Worm (Caenorhabditis elegans) whole organism, L2 larva: Measurements from ENCODE around the gene Y50D4A.10.
A peak's percentile ranks its signal among the peaks of the same experiment; 100 is the strongest.

Source experiments
- F13H6.1 ChIP-seq: sonication (generic microtip); optimal IDR thresholded peaks from 2 replicates; lab custom pipeline; 2016; ENCODE audit warnings: missing genetic modification characterization, missing compliant biosample characterization
- Y55F3AM.14 ChIP-seq: fragments of 200-800 bp; sonication (Bioruptor generic); optimal IDR thresholded peaks from 2 replicates; lab custom pipeline; 2018; ENCODE audit warnings: mild to moderate bottlenecking, missing genetic modification characterization, missing compliant biosample characterization
- ZK546.5 ChIP-seq: sonication (generic microtip); optimal IDR thresholded peaks from 2 replicates; lab custom pipeline; 2017; ENCODE audit warnings: missing biosample characterization, missing genetic modification characterization
- alr-1 ChIP-seq: fragments of 150-350 bp; optimal IDR thresholded peaks from 2 replicates; lab custom pipeline; 2014; ENCODE audit warnings: missing biosample characterization, missing genetic modification characterization
- ama-1 ChIP-seq: fragments of 150-350 bp; optimal IDR thresholded peaks from 2 replicates; lab custom pipeline; 2018; ENCODE audit warnings: inconsistent platforms
- blmp-1 ChIP-seq: sonication (generic microtip); optimal IDR thresholded peaks from 2 replicates; lab custom pipeline; 2017; ENCODE audit warnings: missing genetic modification characterization, mild to moderate bottlenecking, missing compliant biosample characterization, antibody characterized with exemption, moderate library complexity; ENCODE audit not compliant: insufficient read depth
- ceh-16 ChIP-seq: fragments of 150-350 bp; optimal IDR thresholded peaks from 2 replicates; lab custom pipeline; 2014; ENCODE audit warnings: missing biosample characterization, missing genetic modification characterization
- ceh-82 ChIP-seq: fragments of 150-350 bp; optimal IDR thresholded peaks from 2 replicates; lab custom pipeline; 2014; ENCODE audit warnings: missing biosample characterization, missing genetic modification characterization
- dmd-4 ChIP-seq: sonication (generic microtip); optimal IDR thresholded peaks from 2 replicates; lab custom pipeline; 2017; ENCODE audit warnings: missing biosample characterization, missing genetic modification characterization
- elt-1 ChIP-seq: fragments of 150-350 bp; optimal IDR thresholded peaks from 2 replicates; lab custom pipeline; 2014; ENCODE audit warnings: missing biosample characterization, missing genetic modification characterization
- elt-3 ChIP-seq: sonication (generic microtip); optimal IDR thresholded peaks from 2 replicates; lab custom pipeline; 2017; ENCODE audit warnings: missing biosample characterization, missing genetic modification characterization
- fos-1 ChIP-seq: fragments of 150-350 bp; optimal IDR thresholded peaks from 2 replicates; lab custom pipeline; 2014; ENCODE audit warnings: missing biosample characterization, missing genetic modification characterization
- lin-11 ChIP-seq: fragments of 150-350 bp; sonication (generic microtip); optimal IDR thresholded peaks from 2 replicates; lab custom pipeline; 2014; ENCODE audit warnings: missing biosample characterization, missing genetic modification characterization, inconsistent platforms, mixed read lengths
- lin-13 ChIP-seq: fragments of 150-350 bp; optimal IDR thresholded peaks from 2 replicates; lab custom pipeline; 2014; ENCODE audit warnings: missing biosample characterization, missing genetic modification reagents, missing genetic modification characterization
- lin-39 ChIP-seq: fragments of 150-350 bp; optimal IDR thresholded peaks from 2 replicates; lab custom pipeline; 2014; ENCODE audit warnings: missing biosample characterization, missing genetic modification reagents, missing genetic modification characterization
- lsy-2 ChIP-seq, 2 experiments: fragments of 150-350 bp in 1 of 2; sonication (generic microtip) in 1 of 2; optimal IDR thresholded peaks; 2 replicates each; lab custom pipeline; 2014 to 2017; ENCODE audit warnings: missing biosample characterization in 2 of 2, missing genetic modification characterization in 2 of 2
- mab-5 ChIP-seq: fragments of 150-350 bp; optimal IDR thresholded peaks from 2 replicates; lab custom pipeline; 2014; ENCODE audit warnings: missing biosample characterization, missing genetic modification characterization
- mbf-1 ChIP-seq: sonication (generic microtip); optimal IDR thresholded peaks from 2 replicates; lab custom pipeline; 2017; ENCODE audit warnings: missing biosample characterization, missing genetic modification characterization
- nhr-11 ChIP-seq: fragments of 150-350 bp; optimal IDR thresholded peaks from 2 replicates; lab custom pipeline; 2014; ENCODE audit warnings: missing biosample characterization, missing genetic modification characterization
- nhr-129 ChIP-seq: fragments of 150-350 bp; optimal IDR thresholded peaks from 2 replicates; lab custom pipeline; 2014; ENCODE audit warnings: missing biosample characterization, missing genetic modification characterization
- nhr-21 ChIP-seq: fragments of 150-350 bp; optimal IDR thresholded peaks from 2 replicates; lab custom pipeline; 2014; ENCODE audit warnings: missing biosample characterization, missing genetic modification characterization
- nhr-23 ChIP-seq: fragments of 150-350 bp; optimal IDR thresholded peaks from 2 replicates; lab custom pipeline; 2014; ENCODE audit warnings: missing biosample characterization, missing genetic modification reagents, missing genetic modification characterization
- nhr-237 ChIP-seq: fragments of 150-350 bp; optimal IDR thresholded peaks from 2 replicates; lab custom pipeline; 2014; ENCODE audit warnings: missing biosample characterization, missing genetic modification characterization
- nhr-25 ChIP-seq: fragments of 150-350 bp; sonication (generic microtip); optimal IDR thresholded peaks from 3 replicates; lab custom pipeline; 2014; ENCODE audit warnings: missing biosample characterization, missing genetic modification characterization
- nhr-6 ChIP-seq: fragments of 150-350 bp; optimal IDR thresholded peaks from 2 replicates; lab custom pipeline; 2014; ENCODE audit warnings: missing biosample characterization, missing genetic modification characterization
- nhr-77 ChIP-seq: fragments of 150-350 bp; optimal IDR thresholded peaks from 2 replicates; lab custom pipeline; 2014; ENCODE audit warnings: missing biosample characterization, missing genetic modification characterization
- sma-3 ChIP-seq: sonication (generic microtip); optimal IDR thresholded peaks from 2 replicates; lab custom pipeline; 2016; ENCODE audit warnings: missing genetic modification reagents, missing genetic modification characterization, missing compliant biosample characterization
- sma-9 ChIP-seq, 2 experiments: fragments of 150-350 bp in 1 of 2; sonication (generic microtip) in 1 of 2; optimal IDR thresholded peaks; 2 replicates each; lab custom pipeline; 2014 to 2016; ENCODE audit warnings: missing genetic modification characterization in 2 of 2, mild to moderate bottlenecking in 1 of 2, missing biosample characterization in 1 of 2, missing compliant biosample characterization in 1 of 2, missing genetic modification reagents in 1 of 2, moderate library complexity in 1 of 2
- snpc-4 ChIP-seq: fragments of 150-350 bp; optimal IDR thresholded peaks from 2 replicates; lab custom pipeline; 2014; ENCODE audit warnings: missing biosample characterization, missing genetic modification characterization
- unc-55 ChIP-seq: fragments of 150-350 bp; sonication (generic microtip); optimal IDR thresholded peaks from 3 replicates; lab custom pipeline; 2014; ENCODE audit warnings: missing biosample characterization, missing genetic modification reagents, missing genetic modification characterization
- zag-1 ChIP-seq: fragments of 150-350 bp; optimal IDR thresholded peaks from 2 replicates; lab custom pipeline; 2014; ENCODE audit warnings: missing biosample characterization, missing genetic modification characterization
- ztf-11 ChIP-seq: sonication (generic microtip); optimal IDR thresholded peaks from 2 replicates; lab custom pipeline; 2017; ENCODE audit warnings: missing biosample characterization, missing genetic modification characterization

Gene Y50D4A.10

ce11 chrV:1230540-1230939, 10.2 kb upstream of the Y50D4A.10 start:
- TF ChIP-seq nhr-25 (tag; lab: Kevin White, UChicago) = no peak
- no peak for TF ChIP-seq fos-1 (tag; lab: Kevin White, UChicago)

ce11 chrV:1228884-1229662, 8.7 kb upstream of the Y50D4A.10 start:
- TF ChIP-seq lin-39 (peak; percentile 23), lsy-2 (tag; optimal IDR thresholded peaks at IDR 0.05; lab: Kevin White, UChicago) (peak in 1 of 2 experiments; percentile 17), nhr-129 (tag; lab: Kevin White, UChicago) (peak; percentile 66), lin-13 (GFP tag; lab: Kevin White, UChicago) (no peak), mab-5 (peak; percentile 32), nhr-23 (tag; lab: Kevin White, UChicago) (no peak)

- TF ChIP-seq alr-1 (tag; lab: Kevin White, UChicago) = no peak
- TF ChIP-seq mab-5 = peak; percentile 90
- no peak for TF ChIP-seq ztf-11 (tag; lab: Kevin White, UChicago)
These were observed 7.6 kb upstream of the Y50D4A.10 start for ce11 chrV:1227756-1228665.

- TF ChIP-seq lin-11 (tag; lab: Kevin White, UChicago) (no peak), elt-3 (tag; lab: Kevin White, UChicago) (no peak), fos-1 (tag; lab: Kevin White, UChicago) (no peak)
These were observed 5.9 kb upstream of the Y50D4A.10 start for ce11 chrV:1226239-1226638.

ce11 chrV:1223559-1223958, 3.2 kb upstream of the Y50D4A.10 start:
- TF ChIP-seq Y55F3AM.14 (no peak), nhr-6 (tag; lab: Kevin White, UChicago) (no peak), sma-3 (GFP tag; lab: Kevin White, UChicago) (no peak), ZK546.5 (tag; lab: Kevin White, UChicago) (no peak), ceh-82 (tag; lab: Kevin White, UChicago) (no peak), nhr-23 (tag; lab: Kevin White, UChicago) (no peak), nhr-237 (tag; lab: Kevin White, UChicago) (no peak), nhr-25 (tag; lab: Kevin White, UChicago) (no peak), zag-1 (no peak), unc-55 (GFP tag; lab: Kevin White, UChicago) (no peak), mbf-1 (tag; lab: Kevin White, UChicago) (no peak), ceh-16 (no peak), dmd-4 (no peak)

- TF ChIP-seq ceh-82 (tag; lab: Kevin White, UChicago) (no peak), alr-1 (tag; lab: Kevin White, UChicago) (no peak), nhr-21 (no peak), sma-9 (GFP tag; optimal IDR thresholded peaks at IDR 0.05; lab: Kevin White, UChicago) (no peak), sma-9 (tag; optimal IDR thresholded peaks at IDR 0.05; lab: Kevin White, UChicago) (no peak), nhr-77 (no peak), snpc-4 (tag; lab: Kevin White, UChicago) (no peak), ceh-16 (no peak), lin-39 (no peak), ZK546.5 (tag; lab: Kevin White, UChicago) (no peak), elt-3 (tag; lab: Kevin White, UChicago) (no peak), sma-3 (GFP tag; lab: Kevin White, UChicago) (no peak), elt-1 (tag; lab: Kevin White, UChicago) (no peak), nhr-11 (tag; lab: Kevin White, UChicago) (no peak), blmp-1 (tag; lab: Kevin White, UChicago) (no peak), dmd-4 (no peak), nhr-6 (tag; lab: Kevin White, UChicago) (no peak), F13H6.1 (no peak), ama-1 (lab: Kevin White, UChicago) (no peak)
These were observed 12.8 kb downstream of the Y50D4A.10 start, which contains the start of gene Y50D4A.1 for ce11 chrV:1207589-1207988. Gene Y50D4A.1, plus strand, starts transcription at chrV:1207889.
